Fruit fly (Drosophila melanogaster) whole organism, pupa: Measurements from ENCODE around the gene CG31921.
A peak's percentile ranks its signal among the peaks of the same experiment; 100 is the strongest.

Experiments
- CG10348 ChIP-seq: fragments of 200-800 bp; sonication (Bioruptor generic); IDR thresholded peaks from 2 replicates; pipeline ENCODE4 v1.3.6; 2022; ENCODE audit warnings: missing biosample characterization, missing genetic modification characterization
- CG12605 ChIP-seq: fragments of 200-800 bp; sonication (Bioruptor generic); IDR thresholded peaks from 2 replicates; pipeline ENCODE4 v1.3.6; 2022; ENCODE audit warnings: missing biosample characterization, missing genetic modification characterization
- CG13204 ChIP-seq: fragments of 200-800 bp; sonication (Bioruptor generic); optimal IDR thresholded peaks from 2 replicates; lab custom pipeline; 2018; ENCODE audit warnings: missing biosample characterization, mild to moderate bottlenecking, missing genetic modification characterization, moderate library complexity
- CG14655 ChIP-seq: fragments of 200-800 bp; sonication (Bioruptor generic); optimal IDR thresholded peaks from 3 replicates; lab custom pipeline; 2017; ENCODE audit warnings: mild to moderate bottlenecking, missing biosample characterization, missing genetic modification reagents, missing genetic modification characterization
- CG15710 ChIP-seq: fragments of 200-800 bp; sonication (Bioruptor generic); optimal IDR thresholded peaks from 2 replicates; lab custom pipeline; 2018; ENCODE audit warnings: missing biosample characterization, mild to moderate bottlenecking, missing genetic modification characterization, moderate library complexity
- CG17806 ChIP-seq: fragments of 200-800 bp; sonication (Bioruptor generic); optimal IDR thresholded peaks from 2 replicates; lab custom pipeline; 2018; ENCODE audit warnings: missing biosample characterization, mild to moderate bottlenecking, missing genetic modification characterization, moderate library complexity
- CG32121 ChIP-seq: fragments of 200-800 bp; sonication (Bioruptor generic); IDR thresholded peaks from 2 replicates; pipeline ENCODE4 v1.3.6; 2022; ENCODE audit warnings: missing biosample characterization, missing genetic modification characterization
- CG34367 ChIP-seq: fragments of 200-800 bp; sonication (Bioruptor generic); optimal IDR thresholded peaks from 2 replicates; lab custom pipeline; 2018; ENCODE audit warnings: missing biosample characterization, mild to moderate bottlenecking, missing genetic modification characterization
- CG4496 ChIP-seq: fragments of 200-800 bp; sonication (Bioruptor generic); IDR thresholded peaks from 3 replicates; pipeline ENCODE4 v1.3.6; 2022; ENCODE audit warnings: missing biosample characterization, missing genetic modification characterization
- CG8159 ChIP-seq: fragments of 200-800 bp; sonication (Bioruptor generic); optimal IDR thresholded peaks from 3 replicates; lab custom pipeline; 2018; ENCODE audit warnings: missing biosample characterization, mild to moderate bottlenecking, missing genetic modification characterization, moderate library complexity
- CG8301 ChIP-seq: fragments of 200-800 bp; sonication (Bioruptor generic); optimal IDR thresholded peaks from 2 replicates; lab custom pipeline; 2018; ENCODE audit warnings: missing biosample characterization, mild to moderate bottlenecking, missing genetic modification characterization
- CG9948 ChIP-seq: fragments of 200-800 bp; sonication (Bioruptor generic); optimal IDR thresholded peaks from 2 replicates; lab custom pipeline; 2018; ENCODE audit warnings: missing biosample characterization, mild to moderate bottlenecking, missing genetic modification characterization, moderate library complexity
- D1 ChIP-seq: fragments of 200-800 bp; sonication (Bioruptor generic); optimal IDR thresholded peaks from 2 replicates; lab custom pipeline; 2018; ENCODE audit warnings: missing biosample characterization, mild to moderate bottlenecking, missing genetic modification characterization, moderate library complexity
- EcR ChIP-seq: fragments of 200-800 bp; sonication (Bioruptor generic); optimal IDR thresholded peaks from 3 replicates; lab custom pipeline; 2019; ENCODE audit warnings: missing biosample characterization, missing genetic modification characterization, mild to moderate bottlenecking, moderate library complexity, missing genetic modification reagents
- Ets98B ChIP-seq: fragments of 200-800 bp; sonication (Bioruptor generic); IDR thresholded peaks from 2 replicates; pipeline ENCODE4 v1.3.6; 2022; ENCODE audit warnings: missing biosample characterization, missing genetic modification characterization
- Pif1A ChIP-seq: fragments of 200-800 bp; sonication (Bioruptor generic); optimal IDR thresholded peaks from 3 replicates; lab custom pipeline; 2016; ENCODE audit warnings: missing biosample characterization, missing genetic modification characterization
- Pif1B ChIP-seq: fragments of 200-800 bp; sonication (Bioruptor generic); optimal IDR thresholded peaks from 3 replicates; lab custom pipeline; 2016; ENCODE audit warnings: missing biosample characterization, missing genetic modification characterization
- Snoo ChIP-seq: fragments of 200-800 bp; sonication (Bioruptor generic); optimal IDR thresholded peaks from 3 replicates; lab custom pipeline; 2017; ENCODE audit warnings: missing biosample characterization, mild to moderate bottlenecking, missing genetic modification characterization, inconsistent platforms
- fd96Ca ChIP-seq: fragments of 200-800 bp; sonication (Bioruptor generic); IDR thresholded peaks from 3 replicates; pipeline ENCODE4 v1.3.6; 2022; ENCODE audit warnings: missing biosample characterization, missing genetic modification characterization
- gl ChIP-seq: fragments of 200-800 bp; sonication (Bioruptor generic); optimal IDR thresholded peaks from 2 replicates; lab custom pipeline; 2018; ENCODE audit warnings: missing biosample characterization, mild to moderate bottlenecking, missing genetic modification characterization
- rn ChIP-seq: fragments of 200-800 bp; sonication (Bioruptor generic); IDR thresholded peaks from 2 replicates; pipeline ENCODE4 v1.3.6; 2022; ENCODE audit warnings: missing biosample characterization, missing genetic modification characterization

Gene CG31921

dm6 chr2L:309177-309576, 23.0 kb downstream of the CG31921 start:
- TF ChIP-seq rn (GFP tag; lab: Robert Waterston, UW): no peak
- no peak for TF ChIP-seq CG4496 (GFP tag; lab: Robert Waterston, UW)
- TF ChIP-seq gl (tag; lab: Kevin White, UChicago): no peak
- no peak for TF ChIP-seq CG13204 (GFP tag; lab: Kevin White, UChicago)
- TF ChIP-seq fd96Ca (GFP tag; lab: Robert Waterston, UW): no peak
- no peak for TF ChIP-seq CG10348
- TF ChIP-seq CG12605 (GFP tag; lab: Robert Waterston, UW): no peak
- TF ChIP-seq CG8159 (tag; lab: Kevin White, UChicago): no peak
- TF ChIP-seq CG15710: no peak
- no peak for TF ChIP-seq CG14655
- no peak for TF ChIP-seq CG34367
- no peak for TF ChIP-seq D1
- TF ChIP-seq CG8301: no peak
- TF ChIP-seq Ets98B: no peak
- no peak for TF ChIP-seq Snoo (tag; lab: Kevin White, UChicago)
- TF ChIP-seq Pif1B (GFP tag; lab: Kevin White, UChicago): no peak

- TF ChIP-seq D1 (no peak), EcR (GFP tag; lab: Kevin White, UChicago) (no peak), CG34367 (no peak), Pif1A (GFP tag; lab: Kevin White, UChicago) (no peak), CG8159 (tag; lab: Kevin White, UChicago) (no peak), CG10348 (no peak), Pif1B (GFP tag; lab: Kevin White, UChicago) (no peak), gl (tag; lab: Kevin White, UChicago) (no peak), CG9948 (no peak), Snoo (tag; lab: Kevin White, UChicago) (no peak), fd96Ca (GFP tag; lab: Robert Waterston, UW) (no peak), rn (GFP tag; lab: Robert Waterston, UW) (no peak), CG32121 (GFP tag; lab: Robert Waterston, UW) (no peak), CG17806 (tag; lab: Kevin White, UChicago) (no peak), CG8301 (no peak), Ets98B (no peak)
Measured at dm6 chr2L:308194-308706, 23.9 kb downstream of the CG31921 start.

- no peak for TF ChIP-seq gl (tag; lab: Kevin White, UChicago)
- TF ChIP-seq Snoo (tag; lab: Kevin White, UChicago): no peak
- TF ChIP-seq Pif1A (GFP tag; lab: Kevin White, UChicago): no peak
- no peak for TF ChIP-seq CG32121 (GFP tag; lab: Robert Waterston, UW)
- TF ChIP-seq CG10348: no peak
- no peak for TF ChIP-seq CG14655
- TF ChIP-seq fd96Ca (GFP tag; lab: Robert Waterston, UW): no peak
- no peak for TF ChIP-seq rn (GFP tag; lab: Robert Waterston, UW)
- no peak for TF ChIP-seq Pif1B (GFP tag; lab: Kevin White, UChicago)
- TF ChIP-seq CG8301: no peak
- TF ChIP-seq CG8159 (tag; lab: Kevin White, UChicago): no peak
- no peak for TF ChIP-seq EcR (GFP tag; lab: Kevin White, UChicago)
- TF ChIP-seq CG15710: no peak
- no peak for TF ChIP-seq D1
- no peak for TF ChIP-seq CG12605 (GFP tag; lab: Robert Waterston, UW)
- TF ChIP-seq Ets98B: no peak
- no peak for TF ChIP-seq CG34367
Measured at dm6 chr2L:307129-307528, 25.0 kb downstream of the CG31921 start.

dm6 chr2L:306188-306927, 25.8 kb downstream of the CG31921 start:
- TF ChIP-seq CG17806 (tag; lab: Kevin White, UChicago) (no peak), CG8301 (no peak), CG4496 (GFP tag; lab: Robert Waterston, UW) (0 out of 3 replicates have a peak, but pooled peaks have one; percentile 33), EcR (GFP tag; lab: Kevin White, UChicago) (peak; percentile 14)

dm6 chr2L:305646-306045, 26.5 kb downstream of the CG31921 start, which contains the start of gene Plc21C:
Plc21C (plus strand) TSS chr2L:305935.
- no peak for TF ChIP-seq fd96Ca (GFP tag; lab: Robert Waterston, UW)
- TF ChIP-seq Snoo (tag; lab: Kevin White, UChicago): no peak
- TF ChIP-seq rn (GFP tag; lab: Robert Waterston, UW): no peak
- peak; percentile 27 for TF ChIP-seq CG15710
- peak; percentile 9 for TF ChIP-seq CG14655
- TF ChIP-seq CG12605 (GFP tag; lab: Robert Waterston, UW): no peak
- TF ChIP-seq CG34367: no peak
- TF ChIP-seq CG8159 (tag; lab: Kevin White, UChicago): peak; percentile 14
- TF ChIP-seq CG17806 (tag; lab: Kevin White, UChicago): peak; percentile 11
- TF ChIP-seq, all 21 proteins: peak for 4

dm6 chr2L:305198-305597, 26.9 kb downstream of the CG31921 start:
- TF ChIP-seq CG34367: no peak
- TF ChIP-seq CG15710: no peak
- TF ChIP-seq Snoo (tag; lab: Kevin White, UChicago): no peak
